Worm (Caenorhabditis elegans) whole organism, L1 larva: ENCODE measurements around the gene nspb-5.

Source experiments
- C04F5.9 ChIP-seq: sonication (generic microtip); optimal IDR thresholded peaks from 2 replicates; lab custom pipeline; 2016; ENCODE audit warnings: missing genetic modification characterization, missing compliant biosample characterization
- C16A3.4 ChIP-seq: fragments of 150-350 bp; optimal IDR thresholded peaks from 2 replicates; lab custom pipeline; 2014; ENCODE audit warnings: missing biosample characterization, missing genetic modification characterization
- Y116A8C.19 ChIP-seq: sonication (generic microtip); optimal IDR thresholded peaks from 2 replicates; lab custom pipeline; 2016; ENCODE audit warnings: missing compliant biosample characterization, missing genetic modification characterization, borderline replicate concordance
- aha-1 ChIP-seq: fragments of 150-350 bp; optimal IDR thresholded peaks from 2 replicates; lab custom pipeline; 2014; ENCODE audit warnings: missing biosample characterization, missing genetic modification characterization
- aly-2 ChIP-seq: fragments of 150-350 bp; optimal IDR thresholded peaks from 2 replicates; lab custom pipeline; 2014; ENCODE audit warnings: missing biosample characterization, missing genetic modification characterization
- ama-1 ChIP-seq: fragments of 150-350 bp; optimal IDR thresholded peaks from 2 replicates; lab custom pipeline; 2014
- blmp-1 ChIP-seq: fragments of 150-350 bp; optimal IDR thresholded peaks from 2 replicates; lab custom pipeline; 2014; ENCODE audit warnings: missing biosample characterization, missing genetic modification characterization
- ceh-63 ChIP-seq: fragments of 200-800 bp; sonication (Bioruptor generic); optimal IDR thresholded peaks from 2 replicates; lab custom pipeline; 2018; ENCODE audit warnings: mild to moderate bottlenecking, missing genetic modification characterization, missing compliant biosample characterization
- ceh-82 ChIP-seq, 3 experiments: fragments of 150-350 bp in 1 of 3; sonication (generic microtip) in 2 of 3; optimal IDR thresholded peaks; 2 replicates each; lab custom pipeline; 2014 to 2017; ENCODE audit warnings: missing biosample characterization in 3 of 3, missing genetic modification characterization in 3 of 3
- ceh-88 ChIP-seq: fragments of 200-800 bp; sonication (Bioruptor generic); IDR thresholded peaks from 2 replicates; pipeline ENCODE4 v1.3.6; 2022; ENCODE audit warnings: missing genetic modification characterization, missing compliant biosample characterization
- ces-1 ChIP-seq: fragments of 150-350 bp; optimal IDR thresholded peaks from 2 replicates; lab custom pipeline; 2014; ENCODE audit warnings: missing biosample characterization, missing genetic modification reagents, missing genetic modification characterization
- dpl-1 ChIP-seq, 3 experiments: fragments of 150-350 bp in 2 of 3; sonication (generic microtip) in 1 of 3; optimal IDR thresholded peaks; 2 replicates each; lab custom pipeline; 2014 to 2017; ENCODE audit warnings: missing biosample characterization in 3 of 3, missing genetic modification characterization in 3 of 3, missing genetic modification reagents in 3 of 3
- efl-1 ChIP-seq, 4 experiments: fragments of 150-350 bp; optimal IDR thresholded peaks in 3 of 4; peaks in 1 of 4; 1 replicate in 1 of 4; 2 replicates in 3 of 4; lab custom pipeline; 2014; ENCODE audit warnings: missing biosample characterization in 2 of 4, missing genetic modification characterization in 2 of 4, missing genetic modification reagents in 2 of 4
- efl-3 ChIP-seq: fragments of 200-800 bp; sonication (Bioruptor generic); optimal IDR thresholded peaks from 2 replicates; lab custom pipeline; 2018; ENCODE audit warnings: mild to moderate bottlenecking, missing genetic modification characterization, missing compliant biosample characterization
- egl-13 ChIP-seq: sonication (generic microtip); optimal IDR thresholded peaks from 2 replicates; lab custom pipeline; 2016; ENCODE audit warnings: missing genotype, missing genetic modification reagents, missing genetic modification characterization, missing compliant biosample characterization
- elt-2 ChIP-seq: sonication (generic microtip); optimal IDR thresholded peaks from 2 replicates; lab custom pipeline; 2016; ENCODE audit warnings: missing genetic modification characterization, mild to moderate bottlenecking, inconsistent platforms, missing compliant biosample characterization, missing genetic modification reagents
- ets-5 ChIP-seq: fragments of 200-800 bp; sonication (Bioruptor generic); IDR thresholded peaks from 2 replicates; pipeline ENCODE4 v1.3.6; 2022; ENCODE audit warnings: missing genetic modification characterization, missing compliant biosample characterization
- fkh-10 ChIP-seq: sonication (generic microtip); optimal IDR thresholded peaks from 2 replicates; lab custom pipeline; 2017; ENCODE audit warnings: missing biosample characterization, missing genetic modification reagents, missing genetic modification characterization
- fkh-8 ChIP-seq: sonication (generic microtip); optimal IDR thresholded peaks from 2 replicates; lab custom pipeline; 2016; ENCODE audit warnings: mild to moderate bottlenecking, missing genetic modification characterization, missing compliant biosample characterization
- fos-1 ChIP-seq: fragments of 150-350 bp; optimal IDR thresholded peaks from 2 replicates; lab custom pipeline; 2014; ENCODE audit warnings: missing biosample characterization, missing genetic modification characterization
- grh-1 ChIP-seq: fragments of 200-800 bp; sonication (Bioruptor generic); IDR thresholded peaks from 2 replicates; pipeline ENCODE4 v1.3.6; 2022; ENCODE audit warnings: missing genetic modification reagents, missing genetic modification characterization, missing compliant biosample characterization
- hlh-4 ChIP-seq: sonication (generic microtip); optimal IDR thresholded peaks from 2 replicates; lab custom pipeline; 2016; ENCODE audit warnings: mild to moderate bottlenecking, missing genetic modification characterization, missing compliant biosample characterization
- hpl-2 ChIP-seq: fragments of 150-350 bp; optimal IDR thresholded peaks from 2 replicates; lab custom pipeline; 2014; ENCODE audit warnings: missing biosample characterization, missing genetic modification reagents, missing genetic modification characterization
- jun-1 ChIP-seq: fragments of 150-350 bp; optimal IDR thresholded peaks from 2 replicates; lab custom pipeline; 2014; ENCODE audit warnings: missing biosample characterization, missing genetic modification reagents, missing genetic modification characterization
- lin-13 ChIP-seq: fragments of 150-350 bp; optimal IDR thresholded peaks from 2 replicates; lab custom pipeline; 2014; ENCODE audit warnings: missing biosample characterization, missing genetic modification reagents, missing genetic modification characterization
- lin-14 ChIP-seq: fragments of 200-800 bp; sonication (Bioruptor generic); optimal IDR thresholded peaks from 2 replicates; lab custom pipeline; 2018; ENCODE audit warnings: mild to moderate bottlenecking, missing genetic modification characterization, moderate library complexity, missing compliant biosample characterization
- lin-35 ChIP-seq, 2 experiments: fragments of 150-350 bp; optimal IDR thresholded peaks; 2 replicates each; lab custom pipeline; 2014; ENCODE audit warnings: missing biosample characterization in 2 of 2, missing genetic modification characterization in 2 of 2, missing genetic modification reagents in 2 of 2
- lin-39 ChIP-seq: fragments of 150-350 bp; optimal IDR thresholded peaks from 2 replicates; lab custom pipeline; 2014; ENCODE audit warnings: missing biosample characterization, missing genetic modification reagents, missing genetic modification characterization
- lir-3 ChIP-seq: sonication (generic microtip); optimal IDR thresholded peaks from 2 replicates; lab custom pipeline; 2016; ENCODE audit warnings: mild to moderate bottlenecking, missing genetic modification characterization, moderate library complexity, missing compliant biosample characterization; ENCODE audit not compliant: poor library complexity
- mab-9 ChIP-seq: fragments of 200-800 bp; sonication (Bioruptor generic); IDR thresholded peaks from 2 replicates; pipeline ENCODE4 v1.3.6; 2022; ENCODE audit warnings: missing genetic modification reagents, missing genetic modification characterization, missing compliant biosample characterization
- mep-1 ChIP-seq: fragments of 150-350 bp; optimal IDR thresholded peaks from 2 replicates; lab custom pipeline; 2014; ENCODE audit warnings: missing biosample characterization, missing genetic modification characterization
- nhr-12 ChIP-seq: sonication (generic microtip); optimal IDR thresholded peaks from 2 replicates; lab custom pipeline; 2017; ENCODE audit warnings: missing biosample characterization, missing genetic modification characterization
- nhr-28 ChIP-seq: fragments of 150-350 bp; optimal IDR thresholded peaks from 2 replicates; lab custom pipeline; 2014; ENCODE audit warnings: missing biosample characterization, missing genetic modification characterization
- nhr-47 ChIP-seq: sonication (generic microtip); optimal IDR thresholded peaks from 2 replicates; lab custom pipeline; 2016; ENCODE audit warnings: mild to moderate bottlenecking, missing genetic modification characterization, moderate library complexity, missing compliant biosample characterization
- nhr-76 ChIP-seq: sonication (generic microtip); optimal IDR thresholded peaks from 2 replicates; lab custom pipeline; 2017; ENCODE audit warnings: missing biosample characterization, missing genetic modification characterization
- nhr-77 ChIP-seq: fragments of 150-350 bp; optimal IDR thresholded peaks from 2 replicates; lab custom pipeline; 2014; ENCODE audit warnings: missing biosample characterization, missing genetic modification characterization
- pag-3 ChIP-seq: sonication (generic microtip); optimal IDR thresholded peaks from 2 replicates; lab custom pipeline; 2017; ENCODE audit warnings: missing genetic modification characterization, mild to moderate bottlenecking, missing compliant biosample characterization, antibody characterized with exemption, borderline replicate concordance; ENCODE audit not compliant: insufficient read depth
- pax-3 ChIP-seq: fragments of 200-800 bp; sonication (Bioruptor generic); optimal IDR thresholded peaks from 2 replicates; lab custom pipeline; 2018; ENCODE audit warnings: mild to moderate bottlenecking, missing genetic modification characterization, moderate library complexity, missing compliant biosample characterization
- snpc-4 ChIP-seq: fragments of 150-350 bp; optimal IDR thresholded peaks from 2 replicates; lab custom pipeline; 2014; ENCODE audit warnings: missing biosample characterization, missing genetic modification characterization
- snu-23 ChIP-seq: sonication (generic microtip); optimal IDR thresholded peaks from 2 replicates; lab custom pipeline; 2016; ENCODE audit warnings: missing genetic modification characterization, missing compliant biosample characterization
- sptf-1 ChIP-seq: fragments of 150-350 bp; optimal IDR thresholded peaks from 2 replicates; lab custom pipeline; 2014; ENCODE audit warnings: missing biosample characterization, missing genetic modification characterization
- unc-130 ChIP-seq: fragments of 150-350 bp; optimal IDR thresholded peaks from 2 replicates; lab custom pipeline; 2017; ENCODE audit warnings: missing biosample characterization, missing genetic modification characterization, inconsistent platforms
- unc-86 ChIP-seq: sonication (generic microtip); optimal IDR thresholded peaks from 2 replicates; lab custom pipeline; 2016; ENCODE audit warnings: missing genetic modification characterization, missing compliant biosample characterization
- unc-98 ChIP-seq: fragments of 200-800 bp; sonication (Bioruptor generic); IDR thresholded peaks from 2 replicates; pipeline ENCODE4 v1.3.6; 2022; ENCODE audit warnings: missing genetic modification characterization, missing compliant biosample characterization
- xbp-1 ChIP-seq: sonication (generic microtip); optimal IDR thresholded peaks from 2 replicates; lab custom pipeline; 2016; ENCODE audit warnings: missing genetic modification characterization, missing compliant biosample characterization
- zag-1 ChIP-seq: fragments of 150-350 bp; optimal IDR thresholded peaks from 2 replicates; lab custom pipeline; 2014; ENCODE audit warnings: missing biosample characterization, missing genetic modification characterization
- zip-4 ChIP-seq: fragments of 200-800 bp; sonication (Bioruptor generic); optimal IDR thresholded peaks from 2 replicates; lab custom pipeline; 2018; ENCODE audit warnings: mild to moderate bottlenecking, missing genetic modification characterization, moderate library complexity, missing compliant biosample characterization
- ztf-11 ChIP-seq, 2 experiments: sonication (generic microtip); optimal IDR thresholded peaks; 2 replicates each; lab custom pipeline; 2016 to 2017; ENCODE audit warnings: missing genetic modification characterization in 2 of 2, missing biosample characterization in 1 of 2, missing compliant biosample characterization in 1 of 2

nspb-5 gene

ce11 chrIV:6575959-6576727, 22.7 kb upstream of the nspb-5 start:
- TF ChIP-seq lin-35 (GFP tag; optimal IDR thresholded peaks at IDR 0.05; lab: Kevin White, UChicago) (peak in 1 of 2 experiments; percentile 47), lin-14 (GFP tag; lab: Kevin White, UChicago) (peak; percentile 13), jun-1 (tag; lab: Kevin White, UChicago) (peak; percentile 14), elt-2 (no peak), efl-1 (optimal IDR thresholded peaks at IDR 0.05; lab: Kevin White, UChicago) (peak; percentile 12 to 27), efl-1 (GFP tag; optimal IDR thresholded peaks at IDR 0.05 in 1 of 2; lab: Kevin White, UChicago) (no peak), mep-1 (tag; lab: Kevin White, UChicago) (peak; percentile 40), C16A3.4 (no peak)

DNA sequence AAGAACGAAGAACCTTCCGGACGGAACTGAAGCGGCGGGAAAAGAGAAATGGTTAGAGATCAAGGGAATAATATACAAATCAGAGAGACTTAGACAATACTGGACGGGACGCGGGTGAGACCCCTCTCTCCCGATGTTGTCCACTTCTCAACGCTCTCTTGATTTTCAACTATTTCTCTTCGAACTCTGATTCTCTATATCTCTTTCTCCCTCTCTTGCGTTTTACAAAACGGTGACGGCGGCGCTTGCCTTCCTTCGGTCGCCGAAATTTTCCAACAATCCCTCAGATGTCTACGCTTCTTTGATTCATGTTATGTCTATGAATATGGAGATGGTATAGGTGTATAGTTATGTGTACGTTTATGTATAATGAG, 22.1 kb upstream of the nspb-5 start:
- TF ChIP-seq zag-1 (tag; lab: Kevin White, UChicago): no peak
- no peak for TF ChIP-seq fkh-8
- no peak for TF ChIP-seq fos-1 (tag; lab: Kevin White, UChicago)
- TF ChIP-seq elt-2: no peak
- TF ChIP-seq ceh-88 (GFP tag; lab: Robert Waterston, UW): no peak
- TF ChIP-seq lin-35 (GFP tag; optimal IDR thresholded peaks at IDR 0.05; lab: Kevin White, UChicago): peak; percentile 46 to 65
- no peak for TF ChIP-seq aha-1
- TF ChIP-seq lin-14 (GFP tag; lab: Kevin White, UChicago): peak; percentile 80
- no peak for TF ChIP-seq pax-3 (tag; lab: Kevin White, UChicago)
- no peak for TF ChIP-seq grh-1 (GFP tag; lab: Robert Waterston, UW)
- TF ChIP-seq C04F5.9 (tag; lab: Kevin White, UChicago): no peak
- peak; percentile 46 for TF ChIP-seq xbp-1 (tag; lab: Kevin White, UChicago)
- no peak for TF ChIP-seq hlh-4
- TF ChIP-seq nhr-76: no peak
- TF ChIP-seq ets-5 (GFP tag; lab: Robert Waterston, UW): no peak
- no peak for TF ChIP-seq efl-3 (GFP tag; lab: Kevin White, UChicago)
- TF ChIP-seq lin-13 (GFP tag; lab: Kevin White, UChicago): peak; percentile 35
- peak; percentile 76 for TF ChIP-seq mep-1 (tag; lab: Kevin White, UChicago)
- TF ChIP-seq nhr-12: no peak
- TF ChIP-seq aly-2 (tag; lab: Kevin White, UChicago): no peak
- no peak for TF ChIP-seq snpc-4
- no peak for TF ChIP-seq nhr-28 (tag; lab: Kevin White, UChicago)
- no peak for TF ChIP-seq unc-98 (GFP tag; lab: Robert Waterston, UW)
- no peak for TF ChIP-seq unc-86 (tag; lab: Kevin White, UChicago)
- peak; percentile 61 to 67 for TF ChIP-seq efl-1 (optimal IDR thresholded peaks at IDR 0.05; lab: Kevin White, UChicago)
- TF ChIP-seq efl-1 (GFP tag; optimal IDR thresholded peaks at IDR 0.05 in 1 of 2; lab: Kevin White, UChicago): peak; percentile 0 to 87
- TF ChIP-seq fkh-10 (GFP tag; lab: Kevin White, UChicago): no peak
- no peak for TF ChIP-seq hpl-2 (GFP tag; lab: Kevin White, UChicago)
- peak; percentile 36 to 48 (median 45) for TF ChIP-seq dpl-1 (GFP tag; optimal IDR thresholded peaks at IDR 0.05; lab: Kevin White, UChicago)
- TF ChIP-seq mab-9 (GFP tag; lab: Robert Waterston, UW): no peak
- no peak for TF ChIP-seq ceh-63 (GFP tag; lab: Kevin White, UChicago)
- peak; percentile 2 to 13 (median 7) for TF ChIP-seq ceh-82 (tag; optimal IDR thresholded peaks at IDR 0.05; lab: Kevin White, UChicago)
- peak; percentile 47 for TF ChIP-seq nhr-47 (tag; lab: Kevin White, UChicago)
- TF ChIP-seq lir-3 (tag; lab: Kevin White, UChicago): peak; percentile 4
- no peak for TF ChIP-seq ces-1 (GFP tag; lab: Kevin White, UChicago)
- no peak for TF ChIP-seq ama-1 (lab: Kevin White, UChicago)
- TF ChIP-seq blmp-1: peak; percentile 55
- TF ChIP-seq zip-4 (GFP tag; lab: Kevin White, UChicago): no peak
- TF ChIP-seq ztf-11 (tag; optimal IDR thresholded peaks at IDR 0.05; lab: Kevin White, UChicago): no peak
- TF ChIP-seq egl-13: no peak
- TF ChIP-seq unc-130: no peak
- no peak for TF ChIP-seq sptf-1 (tag; lab: Kevin White, UChicago)
- no peak for TF ChIP-seq lin-39 (tag; lab: Kevin White, UChicago)
- TF ChIP-seq nhr-77 (tag; lab: Kevin White, UChicago): peak; percentile 8
- no peak for TF ChIP-seq pag-3 (tag; lab: Kevin White, UChicago)
- no peak for TF ChIP-seq Y116A8C.19 (tag; lab: Kevin White, UChicago)
- peak; percentile 78 for TF ChIP-seq snu-23 (GFP tag; lab: Kevin White, UChicago)
